Fruit fly (Drosophila melanogaster): Measurements from ENCODE around the gene t-cup.

dm6 chr2L:12485897-12486615, 11.1 kb downstream of the t-cup start:
- no peak for TF ChIP-seq CG13287 (GFP tag; IDR thresholded peaks at IDR 0.05; ENCODE audit: partially characterized antibody)
- no peak for TF ChIP-seq CG6791 (GFP tag; IDR thresholded peaks at IDR 0.05; ENCODE audit: partially characterized antibody)
- TF ChIP-seq Doc2 (GFP tag; IDR thresholded peaks at IDR 0.05), result no peak
- no peak for TF ChIP-seq CG31388 (GFP tag; optimal IDR thresholded peaks at IDR 0.05)
- no peak for TF ChIP-seq trem (tag; optimal IDR thresholded peaks at IDR 0.05)
- no peak for TF ChIP-seq CG6175 (GFP tag; IDR thresholded peaks at IDR 0.05)
- TF ChIP-seq CG3847 (GFP tag; IDR thresholded peaks at IDR 0.05), result no peak
- TF ChIP-seq Abd-B (GFP tag; optimal IDR thresholded peaks at IDR 0.05), result no peak
- TF ChIP-seq CG15269 (tag; optimal IDR thresholded peaks at IDR 0.05), result peak; percentile 2
